Worm (Caenorhabditis elegans) whole organism, mixed stage, embryonic: Measurements from ENCODE around the gene F09B12.5.
A peak's percentile ranks its signal among the peaks of the same experiment; 100 is the strongest.

Experiments
- M03D4.4 ChIP-seq: sonication (generic microtip); optimal IDR thresholded peaks from 2 replicates; lab custom pipeline; 2017; ENCODE audit warnings: mild to moderate bottlenecking, missing genetic modification characterization, missing compliant biosample characterization
- bed-3 ChIP-seq: fragments of 200-800 bp; sonication (Bioruptor generic); optimal IDR thresholded peaks from 3 replicates; lab custom pipeline; 2018; ENCODE audit warnings: mild to moderate bottlenecking, missing genetic modification characterization, moderate library complexity, missing compliant biosample characterization
- blmp-1 ChIP-seq: fragments of 150-350 bp; optimal IDR thresholded peaks from 2 replicates; lab custom pipeline; 2014; ENCODE audit warnings: missing biosample characterization, missing genetic modification characterization
- ceh-39 ChIP-seq: fragments of 150-350 bp; optimal IDR thresholded peaks from 2 replicates; lab custom pipeline; 2014; ENCODE audit warnings: missing biosample characterization, missing genetic modification characterization
- ceh-43 ChIP-seq: fragments of 200-800 bp; sonication (Bioruptor generic); optimal IDR thresholded peaks from 2 replicates; lab custom pipeline; 2018; ENCODE audit warnings: mild to moderate bottlenecking, missing genetic modification characterization, moderate library complexity, missing compliant biosample characterization
- ces-1 ChIP-seq: fragments of 150-350 bp; optimal IDR thresholded peaks from 2 replicates; lab custom pipeline; 2014; ENCODE audit warnings: missing biosample characterization, missing genetic modification reagents, missing genetic modification characterization
- cnd-1 ChIP-seq: fragments of 200-800 bp; sonication (Bioruptor generic); optimal IDR thresholded peaks from 2 replicates; lab custom pipeline; 2018; ENCODE audit warnings: mild to moderate bottlenecking, missing genetic modification characterization, missing compliant biosample characterization
- drap-1 ChIP-seq: fragments of 200-800 bp; sonication (Bioruptor generic); optimal IDR thresholded peaks from 3 replicates; lab custom pipeline; 2018; ENCODE audit warnings: mild to moderate bottlenecking, missing genetic modification characterization, missing compliant biosample characterization
- elt-1 ChIP-seq: sonication (generic microtip); optimal IDR thresholded peaks from 2 replicates; lab custom pipeline; 2017; ENCODE audit warnings: missing genetic modification characterization, mild to moderate bottlenecking, missing compliant biosample characterization, antibody characterized with exemption, moderate library complexity, borderline replicate concordance; ENCODE audit not compliant: insufficient read depth
- elt-3 ChIP-seq: fragments of 150-350 bp; optimal IDR thresholded peaks from 2 replicates; lab custom pipeline; 2014; ENCODE audit warnings: missing biosample characterization, missing genetic modification characterization
- flh-1 ChIP-seq: fragments of 200-800 bp; sonication (Bioruptor generic); optimal IDR thresholded peaks from 2 replicates; lab custom pipeline; 2018; ENCODE audit warnings: mild to moderate bottlenecking, missing genetic modification characterization, moderate library complexity, missing compliant biosample characterization
- ham-2 ChIP-seq: fragments of 200-800 bp; sonication (Bioruptor generic); optimal IDR thresholded peaks from 2 replicates; lab custom pipeline; 2018; ENCODE audit warnings: mild to moderate bottlenecking, missing genetic modification characterization, missing compliant biosample characterization
- hlh-1 ChIP-seq: fragments of 150-350 bp; optimal IDR thresholded peaks from 2 replicates; lab custom pipeline; 2014; ENCODE audit warnings: missing biosample characterization, missing genetic modification reagents, missing genetic modification characterization
- lin-13 ChIP-seq: fragments of 150-350 bp; optimal IDR thresholded peaks from 2 replicates; lab custom pipeline; 2014; ENCODE audit warnings: missing biosample characterization, missing genetic modification characterization
- lin-32 ChIP-seq: fragments of 200-800 bp; sonication (Bioruptor generic); optimal IDR thresholded peaks from 2 replicates; lab custom pipeline; 2018; ENCODE audit warnings: mild to moderate bottlenecking, missing genetic modification characterization, missing compliant biosample characterization
- lsy-2 ChIP-seq: fragments of 150-350 bp; optimal IDR thresholded peaks from 2 replicates; lab custom pipeline; 2014; ENCODE audit warnings: missing biosample characterization, missing genetic modification characterization
- mab-5 ChIP-seq: fragments of 150-350 bp; optimal IDR thresholded peaks from 2 replicates; lab custom pipeline; 2014; ENCODE audit warnings: missing biosample characterization, missing genetic modification characterization
- mep-1 ChIP-seq: fragments of 150-350 bp; optimal IDR thresholded peaks from 2 replicates; lab custom pipeline; 2017; ENCODE audit warnings: missing biosample characterization, missing genetic modification reagents, missing genetic modification characterization, inconsistent platforms
- mls-2 ChIP-seq: sonication (generic microtip); optimal IDR thresholded peaks from 2 replicates; lab custom pipeline; 2016; ENCODE audit warnings: mild to moderate bottlenecking, missing genetic modification characterization, moderate library complexity, missing compliant biosample characterization
- nhr-2 ChIP-seq: fragments of 150-350 bp; optimal IDR thresholded peaks from 2 replicates; lab custom pipeline; 2014; ENCODE audit warnings: missing biosample characterization, missing genetic modification characterization
- nhr-237 ChIP-seq: fragments of 150-350 bp; optimal IDR thresholded peaks from 2 replicates; lab custom pipeline; 2014; ENCODE audit warnings: missing biosample characterization, missing genetic modification characterization
- nhr-28 ChIP-seq: fragments of 150-350 bp; optimal IDR thresholded peaks from 2 replicates; lab custom pipeline; 2014; ENCODE audit warnings: missing biosample characterization, missing genetic modification characterization
- nhr-76 ChIP-seq: sonication (generic microtip); optimal IDR thresholded peaks from 2 replicates; lab custom pipeline; 2017; ENCODE audit warnings: missing biosample characterization, missing genetic modification characterization
- pha-4 ChIP-seq: fragments of 150-350 bp; optimal IDR thresholded peaks from 2 replicates; lab custom pipeline; 2018; ENCODE audit warnings: missing biosample characterization, missing genetic modification reagents, missing genetic modification characterization
- sem-2 ChIP-seq: fragments of 200-800 bp; sonication (Bioruptor generic); optimal IDR thresholded peaks from 2 replicates; lab custom pipeline; 2018; ENCODE audit warnings: mild to moderate bottlenecking, missing genetic modification characterization, missing compliant biosample characterization
- sptf-1 ChIP-seq: sonication (generic microtip); optimal IDR thresholded peaks from 2 replicates; lab custom pipeline; 2017; ENCODE audit warnings: mild to moderate bottlenecking, missing genetic modification characterization, moderate library complexity, missing compliant biosample characterization
- tbx-8 ChIP-seq: fragments of 200-800 bp; sonication (Bioruptor generic); optimal IDR thresholded peaks from 2 replicates; lab custom pipeline; 2018; ENCODE audit warnings: mild to moderate bottlenecking, missing genetic modification characterization, moderate library complexity, missing compliant biosample characterization
- unc-62 ChIP-seq: fragments of 150-350 bp; optimal IDR thresholded peaks from 2 replicates; lab custom pipeline; 2014; ENCODE audit warnings: missing biosample characterization, missing genetic modification reagents, missing genetic modification characterization
- ztf-11 ChIP-seq: fragments of 150-350 bp; optimal IDR thresholded peaks from 2 replicates; lab custom pipeline; 2014; ENCODE audit warnings: missing biosample characterization, missing genetic modification characterization

Gene F09B12.5

DNA sequence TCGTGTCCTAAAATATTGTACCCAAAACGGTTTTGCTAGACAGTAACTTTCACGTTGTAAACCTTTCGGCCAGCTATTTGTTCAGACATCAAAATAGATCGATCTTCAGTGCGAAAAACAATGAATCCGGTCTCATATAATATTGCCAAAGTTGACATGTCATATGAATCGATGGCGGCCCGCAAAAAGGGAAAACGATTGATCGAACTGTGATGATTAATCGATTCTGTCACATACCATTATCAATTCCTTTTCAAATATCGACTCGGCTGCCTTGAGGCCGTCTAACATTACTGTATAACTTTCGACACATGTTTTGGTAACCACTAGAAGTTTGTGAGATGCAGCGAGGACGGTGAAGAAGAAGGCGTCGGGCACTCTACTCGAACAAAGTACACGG lies 11.6 kb upstream of the F09B12.5 start:
- TF ChIP-seq ces-1 (GFP tag; lab: Kevin White, UChicago) (no peak), M03D4.4 (tag; lab: Kevin White, UChicago) (no peak), bed-3 (GFP tag; lab: Kevin White, UChicago) (no peak), nhr-76 (no peak), ceh-39 (no peak), mep-1 (no peak), ceh-43 (GFP tag; lab: Kevin White, UChicago) (no peak), ham-2 (GFP tag; lab: Kevin White, UChicago) (no peak), pha-4 (tag; lab: Kevin White, UChicago) (no peak), drap-1 (GFP tag; lab: Kevin White, UChicago) (no peak), nhr-2 (tag; lab: Kevin White, UChicago) (no peak), lsy-2 (no peak), lin-13 (tag; lab: Kevin White, UChicago) (no peak), mab-5 (tag; lab: Kevin White, UChicago) (no peak), tbx-8 (GFP tag; lab: Kevin White, UChicago) (no peak), nhr-28 (tag; lab: Kevin White, UChicago) (no peak)

ce11 chrX:15073479-15073878 lies 11.0 kb upstream of the F09B12.5 start:
- no peak for TF ChIP-seq ztf-11 (tag; lab: Kevin White, UChicago)
- TF ChIP-seq hlh-1 (tag; lab: Kevin White, UChicago) = no peak
- no peak for TF ChIP-seq sem-2 (GFP tag; lab: Kevin White, UChicago)
- TF ChIP-seq bed-3 (GFP tag; lab: Kevin White, UChicago) = no peak
- no peak for TF ChIP-seq drap-1 (GFP tag; lab: Kevin White, UChicago)

ce11 chrX:15075170-15075569 lies 9.3 kb upstream of the F09B12.5 start:
- no peak for TF ChIP-seq lsy-2
- no peak for TF ChIP-seq unc-62
- TF ChIP-seq blmp-1 (tag; lab: Kevin White, UChicago) = no peak
- TF ChIP-seq lin-32 (GFP tag; lab: Kevin White, UChicago) = no peak
- no peak for TF ChIP-seq flh-1 (GFP tag; lab: Kevin White, UChicago)
- TF ChIP-seq sptf-1 (tag; lab: Kevin White, UChicago) = no peak
- no peak for TF ChIP-seq mab-5 (tag; lab: Kevin White, UChicago)
- TF ChIP-seq ham-2 (GFP tag; lab: Kevin White, UChicago) = no peak
- no peak for TF ChIP-seq nhr-2 (tag; lab: Kevin White, UChicago)
- TF ChIP-seq nhr-237 = no peak
- TF ChIP-seq M03D4.4 (tag; lab: Kevin White, UChicago) = no peak
- TF ChIP-seq tbx-8 (GFP tag; lab: Kevin White, UChicago) = no peak
- no peak for TF ChIP-seq sem-2 (GFP tag; lab: Kevin White, UChicago)
- no peak for TF ChIP-seq mls-2
- TF ChIP-seq cnd-1 (tag; lab: Kevin White, UChicago) = no peak

ce11 chrX:15076042-15076565 lies 8.4 kb upstream of the F09B12.5 start, which contains the start of the genes H40L08.3 and H40L08.9:
Gene H40L08.3, minus strand, starts transcription at chrX:15076092.
Gene H40L08.9, minus strand, starts transcription at chrX:15076480.
- TF ChIP-seq unc-62 (peak; percentile 14), elt-1 (tag; lab: Kevin White, UChicago) (peak; percentile 27), tbx-8 (GFP tag; lab: Kevin White, UChicago) (no peak)

DNA sequence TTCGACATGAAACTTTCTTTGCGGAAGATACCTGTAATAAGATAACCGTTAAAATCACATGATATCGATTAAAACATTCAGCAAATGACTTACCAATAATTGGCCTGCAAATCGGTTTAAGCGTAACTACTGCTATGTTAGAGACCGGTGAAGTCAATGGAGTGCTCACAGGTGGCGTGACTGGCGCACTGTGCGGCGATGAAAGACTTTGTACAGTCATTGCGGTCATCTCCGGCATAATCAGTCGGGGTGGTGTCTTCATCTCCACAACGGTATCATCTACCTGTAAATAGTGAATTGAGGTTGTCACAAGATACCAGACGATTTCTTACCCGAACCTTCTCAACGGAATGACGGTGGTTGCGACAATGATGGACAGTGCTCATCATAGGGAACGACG lies 7.6 kb upstream of the F09B12.5 start:
- TF ChIP-seq ham-2 (GFP tag; lab: Kevin White, UChicago) (no peak), ceh-43 (GFP tag; lab: Kevin White, UChicago) (no peak)

ce11 chrX:15077597-15078261 lies 6.8 kb upstream of the F09B12.5 start, which contains the start of the genes H40L08.8, H40L08.2 and H40L08.7:
Gene H40L08.8, minus strand, starts transcription at chrX:15077633.
Gene H40L08.2, minus strand, starts transcription at chrX:15077744.
Gene H40L08.7, minus strand, starts transcription at chrX:15077744.
- no peak for TF ChIP-seq flh-1 (GFP tag; lab: Kevin White, UChicago)
- TF ChIP-seq tbx-8 (GFP tag; lab: Kevin White, UChicago) = no peak
- TF ChIP-seq sem-2 (GFP tag; lab: Kevin White, UChicago) = no peak
- peak; percentile 38 for TF ChIP-seq ham-2 (GFP tag; lab: Kevin White, UChicago)
- TF ChIP-seq elt-3 (tag; lab: Kevin White, UChicago) = no peak
